Worm (Caenorhabditis elegans) whole organism, L3 larva: ENCODE results near the gene acs-1.
A peak's percentile ranks its signal among the peaks of the same experiment; 100 is the strongest.

ENCODE experiments used
- R02D3.7 ChIP-seq: fragments of 150-350 bp; optimal IDR thresholded peaks from 2 replicates; lab custom pipeline; 2014; ENCODE audit warnings: missing biosample characterization, missing genetic modification characterization
- aly-2 ChIP-seq: fragments of 150-350 bp; optimal IDR thresholded peaks from 2 replicates; lab custom pipeline; 2014; ENCODE audit warnings: missing biosample characterization, missing genetic modification characterization
- ama-1 ChIP-seq: fragments of 150-350 bp; optimal IDR thresholded peaks from 2 replicates; lab custom pipeline; 2018
- ceh-16 ChIP-seq: sonication (generic microtip); optimal IDR thresholded peaks from 2 replicates; lab custom pipeline; 2017; ENCODE audit warnings: missing biosample characterization, missing genetic modification characterization
- ceh-28 ChIP-seq: fragments of 150-350 bp; optimal IDR thresholded peaks from 2 replicates; lab custom pipeline; 2014; ENCODE audit warnings: missing biosample characterization, missing genetic modification reagents, missing genetic modification characterization
- ceh-82 ChIP-seq: fragments of 150-350 bp; optimal IDR thresholded peaks from 2 replicates; lab custom pipeline; 2014; ENCODE audit warnings: missing biosample characterization, missing genetic modification characterization
- ceh-9 ChIP-seq: sonication (generic microtip); optimal IDR thresholded peaks from 2 replicates; lab custom pipeline; 2018; ENCODE audit warnings: missing biosample characterization, missing genetic modification characterization
- egl-5 ChIP-seq: fragments of 150-350 bp; optimal IDR thresholded peaks from 2 replicates; lab custom pipeline; 2017; ENCODE audit warnings: missing biosample characterization, missing genetic modification reagents, missing genetic modification characterization, inconsistent platforms
- elt-1 ChIP-seq: fragments of 150-350 bp; optimal IDR thresholded peaks from 2 replicates; lab custom pipeline; 2014; ENCODE audit warnings: missing biosample characterization, missing genetic modification characterization
- elt-2 ChIP-seq: sonication (generic microtip); optimal IDR thresholded peaks from 2 replicates; lab custom pipeline; 2016; ENCODE audit warnings: missing genetic modification reagents, mild to moderate bottlenecking, missing genetic modification characterization, missing compliant biosample characterization
- elt-3 ChIP-seq, 3 experiments: fragments of 150-350 bp in 1 of 3; sonication (generic microtip) in 2 of 3; optimal IDR thresholded peaks; 2 replicates in 2 of 3; 4 replicates in 1 of 3; lab custom pipeline; 2014 to 2017; ENCODE audit warnings: missing biosample characterization in 3 of 3, missing genetic modification characterization in 3 of 3
- eor-1 ChIP-seq, 2 experiments: fragments of 150-350 bp; optimal IDR thresholded peaks; 2 replicates each; lab custom pipeline; 2014 to 2018; ENCODE audit warnings: missing biosample characterization in 2 of 2, missing genetic modification characterization in 2 of 2
- fkh-10 ChIP-seq: sonication (generic microtip); optimal IDR thresholded peaks from 2 replicates; lab custom pipeline; 2017; ENCODE audit warnings: missing biosample characterization, missing genetic modification reagents, missing genetic modification characterization
- fkh-2 ChIP-seq: fragments of 150-350 bp; optimal IDR thresholded peaks from 2 replicates; lab custom pipeline; 2014; ENCODE audit warnings: missing biosample characterization, missing genetic modification reagents, missing genetic modification characterization
- fos-1 ChIP-seq: fragments of 150-350 bp; optimal IDR thresholded peaks from 2 replicates; lab custom pipeline; 2014; ENCODE audit warnings: missing biosample characterization, missing genetic modification characterization
- hmg-11 ChIP-seq: sonication (generic microtip); optimal IDR thresholded peaks from 2 replicates; lab custom pipeline; 2016; ENCODE audit warnings: missing genetic modification characterization, missing compliant biosample characterization
- jun-1 ChIP-seq: fragments of 150-350 bp; optimal IDR thresholded peaks from 2 replicates; lab custom pipeline; 2014; ENCODE audit warnings: missing biosample characterization, missing genetic modification reagents, missing genetic modification characterization
- lin-15B ChIP-seq: fragments of 150-350 bp; optimal IDR thresholded peaks from 2 replicates; lab custom pipeline; 2014; ENCODE audit warnings: missing biosample characterization, missing genetic modification characterization
- lin-39 ChIP-seq: fragments of 150-350 bp; optimal IDR thresholded peaks from 2 replicates; lab custom pipeline; 2018; ENCODE audit warnings: missing biosample characterization, missing genetic modification reagents, missing genetic modification characterization
- lsy-12 ChIP-seq: sonication (generic microtip); optimal IDR thresholded peaks from 2 replicates; lab custom pipeline; 2016; ENCODE audit warnings: mild to moderate bottlenecking, missing genetic modification characterization, missing compliant biosample characterization
- mdl-1 ChIP-seq: fragments of 150-350 bp; optimal IDR thresholded peaks from 2 replicates; lab custom pipeline; 2014; ENCODE audit warnings: missing biosample characterization, missing genetic modification characterization
- nfya-1 ChIP-seq: sonication (generic microtip); optimal IDR thresholded peaks from 2 replicates; lab custom pipeline; 2017; ENCODE audit warnings: missing genetic modification characterization, mild to moderate bottlenecking, missing compliant biosample characterization, antibody characterized with exemption, moderate library complexity; ENCODE audit not compliant: insufficient read depth
- nhr-11 ChIP-seq: fragments of 150-350 bp; optimal IDR thresholded peaks from 2 replicates; lab custom pipeline; 2014; ENCODE audit warnings: missing biosample characterization, missing genetic modification characterization
- nhr-23 ChIP-seq: fragments of 150-350 bp; optimal IDR thresholded peaks from 2 replicates; lab custom pipeline; 2014; ENCODE audit warnings: missing biosample characterization, missing genetic modification reagents, missing genetic modification characterization
- nhr-237 ChIP-seq: fragments of 150-350 bp; optimal IDR thresholded peaks from 2 replicates; lab custom pipeline; 2014; ENCODE audit warnings: missing biosample characterization, missing genetic modification characterization
- nhr-67 ChIP-seq: fragments of 150-350 bp; optimal IDR thresholded peaks from 2 replicates; lab custom pipeline; 2014; ENCODE audit warnings: missing biosample characterization, missing genetic modification characterization
- nhr-76 ChIP-seq: fragments of 150-350 bp; sonication (generic microtip); optimal IDR thresholded peaks from 5 replicates; lab custom pipeline; 2014; ENCODE audit warnings: missing biosample characterization, missing genetic modification characterization
- nhr-77 ChIP-seq: fragments of 150-350 bp; optimal IDR thresholded peaks from 2 replicates; lab custom pipeline; 2014; ENCODE audit warnings: missing biosample characterization, missing genetic modification characterization
- pha-4 ChIP-seq: fragments of 150-350 bp; optimal IDR thresholded peaks from 2 replicates; lab custom pipeline; 2014; ENCODE audit warnings: missing biosample characterization, missing genetic modification reagents, missing genetic modification characterization
- pqm-1 ChIP-seq: fragments of 150-350 bp; optimal IDR thresholded peaks from 2 replicates; lab custom pipeline; 2017; ENCODE audit warnings: missing biosample characterization, missing genetic modification characterization, inconsistent platforms
- sea-2 ChIP-seq: fragments of 150-350 bp; sonication (generic microtip); optimal IDR thresholded peaks from 4 replicates; lab custom pipeline; 2014; ENCODE audit warnings: missing biosample characterization, missing genetic modification reagents, missing genetic modification characterization
- skn-1 ChIP-seq: fragments of 150-350 bp; optimal IDR thresholded peaks from 2 replicates; lab custom pipeline; 2014; ENCODE audit warnings: missing biosample characterization, missing genetic modification characterization
- snpc-4 ChIP-seq: fragments of 150-350 bp; optimal IDR thresholded peaks from 2 replicates; lab custom pipeline; 2014; ENCODE audit warnings: missing biosample characterization, missing genetic modification characterization
- tbx-2 ChIP-seq: sonication (generic microtip); optimal IDR thresholded peaks from 2 replicates; lab custom pipeline; 2016; ENCODE audit warnings: mild to moderate bottlenecking, missing genetic modification characterization, missing compliant biosample characterization
- unc-39 ChIP-seq: sonication (generic microtip); optimal IDR thresholded peaks from 4 replicates; lab custom pipeline; 2017; ENCODE audit warnings: missing biosample characterization, missing genetic modification characterization
- zag-1 ChIP-seq: fragments of 150-350 bp; optimal IDR thresholded peaks from 2 replicates; lab custom pipeline; 2014; ENCODE audit warnings: missing biosample characterization, missing genetic modification characterization
- ztf-11 ChIP-seq: fragments of 150-350 bp; optimal IDR thresholded peaks from 2 replicates; lab custom pipeline; 2014; ENCODE audit warnings: missing biosample characterization, missing genetic modification characterization
- ztf-4 ChIP-seq: fragments of 150-350 bp; optimal IDR thresholded peaks from 2 replicates; lab custom pipeline; 2014; ENCODE audit warnings: missing biosample characterization, missing genetic modification characterization

Gene acs-1

ce11 chrV:6524757-6525156 lies at the start of gene acs-1:
TSS of gene acs-1 (plus strand) at chrV:6524989.
- TF ChIP-seq R02D3.7 (no peak), mdl-1 (no peak), ceh-82 (tag; lab: Kevin White, UChicago) (no peak), egl-5 (tag; lab: Kevin White, UChicago) (no peak), pqm-1 (tag; lab: Kevin White, UChicago) (peak; percentile 66), elt-2 (tag; lab: Kevin White, UChicago) (peak; percentile 95), ama-1 (lab: Kevin White, UChicago) (no peak), nhr-23 (tag; lab: Kevin White, UChicago) (no peak), snpc-4 (no peak), jun-1 (no peak)

DNA sequence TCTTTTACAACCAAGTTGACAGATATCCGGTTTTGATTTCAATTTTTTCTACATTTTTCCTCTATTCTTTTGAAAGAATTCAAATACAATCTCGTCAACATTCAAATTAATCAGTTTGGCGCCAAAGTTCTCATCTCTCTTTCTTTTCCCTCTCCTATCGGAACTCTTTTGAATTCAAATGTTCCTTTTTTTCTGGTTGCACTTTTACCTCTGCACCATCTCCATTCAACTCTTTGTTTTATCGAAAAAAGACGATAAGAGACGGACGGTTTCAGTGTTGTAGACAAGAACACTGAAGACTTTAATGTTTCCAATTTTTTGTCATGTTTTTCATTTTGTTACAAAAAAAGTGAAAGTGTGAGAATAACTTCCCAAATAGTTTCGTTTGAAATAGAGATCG lies 48.8 kb upstream of the acs-1 start:
- TF ChIP-seq nhr-77 (tag; lab: Kevin White, UChicago) (no peak), nfya-1 (tag; lab: Kevin White, UChicago) (no peak), ceh-28 (no peak), sea-2 (no peak), R02D3.7 (no peak), lsy-12 (no peak), elt-3 (tag; optimal IDR thresholded peaks at IDR 0.05; lab: Kevin White, UChicago) (no peak), fkh-2 (tag; lab: Kevin White, UChicago) (no peak), ztf-11 (tag; lab: Kevin White, UChicago) (no peak), nhr-67 (tag; lab: Kevin White, UChicago) (no peak), skn-1 (tag; lab: Kevin White, UChicago) (peak; percentile 39), elt-2 (tag; lab: Kevin White, UChicago) (peak; percentile 87), hmg-11 (tag; lab: Kevin White, UChicago) (no peak), pqm-1 (tag; lab: Kevin White, UChicago) (peak; percentile 76), ceh-16 (tag; lab: Kevin White, UChicago) (no peak), nhr-11 (no peak), nhr-23 (tag; lab: Kevin White, UChicago) (no peak), ama-1 (lab: Kevin White, UChicago) (no peak), mdl-1 (no peak), lin-39 (tag; lab: Kevin White, UChicago) (no peak), eor-1 (tag; optimal IDR thresholded peaks at IDR 0.05; lab: Kevin White, UChicago) (no peak), pha-4 (tag; lab: Kevin White, UChicago) (peak; percentile 52), fkh-10 (GFP tag; lab: Kevin White, UChicago) (no peak)

DNA sequence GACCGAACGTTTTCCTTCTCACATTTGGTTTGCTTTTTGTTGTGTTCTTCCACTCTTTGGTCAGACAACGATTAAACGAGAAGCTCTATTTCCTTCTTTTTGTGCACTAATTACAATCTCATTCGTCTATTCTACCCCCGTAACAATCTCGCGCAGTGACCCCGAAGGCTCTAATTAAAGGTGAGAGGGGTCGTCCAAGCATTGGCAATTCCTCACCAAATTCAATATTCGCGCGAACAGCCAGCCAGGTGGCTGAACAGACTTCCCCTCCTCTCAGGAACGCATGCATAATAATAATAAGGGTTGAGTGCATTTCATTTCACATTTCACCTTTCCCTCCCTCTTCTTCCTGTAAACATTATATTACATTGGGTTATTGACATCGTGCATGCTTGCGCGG lies 39.7 kb upstream of the acs-1 start:
- TF ChIP-seq R02D3.7: no peak
- no peak for TF ChIP-seq eor-1 (tag; optimal IDR thresholded peaks at IDR 0.05; lab: Kevin White, UChicago)
- no peak for TF ChIP-seq zag-1 (tag; lab: Kevin White, UChicago)

ce11 chrV:6487878-6488277 lies 36.9 kb upstream of the acs-1 start:
- TF ChIP-seq ztf-4 (tag; lab: Kevin White, UChicago): no peak
- peak; percentile 27 for TF ChIP-seq elt-2 (tag; lab: Kevin White, UChicago)
- peak; percentile 45 for TF ChIP-seq jun-1
- no peak for TF ChIP-seq mdl-1
- TF ChIP-seq ceh-28: peak; percentile 8

ce11 chrV:6488849-6489248 lies 35.9 kb upstream of the acs-1 start, which contains the start of gene lec-10:
TSS of gene lec-10 (minus strand) at chrV:6489120.
- TF ChIP-seq R02D3.7 (no peak), unc-39 (tag; lab: Kevin White, UChicago) (no peak), lin-15B (tag; lab: Kevin White, UChicago) (no peak), pqm-1 (tag; lab: Kevin White, UChicago) (peak; percentile 89), ceh-9 (tag; lab: Kevin White, UChicago) (no peak), ceh-28 (no peak), elt-2 (tag; lab: Kevin White, UChicago) (peak; percentile 95), elt-1 (no peak), tbx-2 (tag; lab: Kevin White, UChicago) (no peak), mdl-1 (no peak), nhr-237 (tag; lab: Kevin White, UChicago) (no peak), lsy-12 (no peak), pha-4 (tag; lab: Kevin White, UChicago) (peak; percentile 59), jun-1 (peak; percentile 26), nhr-77 (tag; lab: Kevin White, UChicago) (no peak), aly-2 (tag; lab: Kevin White, UChicago) (no peak), elt-3 (tag; optimal IDR thresholded peaks at IDR 0.05; lab: Kevin White, UChicago) (no peak), fkh-10 (GFP tag; lab: Kevin White, UChicago) (no peak), fos-1 (tag; lab: Kevin White, UChicago) (no peak), nhr-76 (tag; lab: Kevin White, UChicago) (no peak)
